Worm (Caenorhabditis elegans) whole organism, late embryonic: ENCODE data around the gene rpl-42.
A peak's percentile ranks its signal among the peaks of the same experiment; 100 is the strongest.

Experiments
- K02D7.2 ChIP-seq: sonication (generic microtip); optimal IDR thresholded peaks from 2 replicates; lab custom pipeline; 2017; ENCODE audit warnings: mild to moderate bottlenecking, missing genetic modification characterization, missing compliant biosample characterization
- K09A11.1 ChIP-seq: sonication (generic microtip); optimal IDR thresholded peaks from 2 replicates; lab custom pipeline; 2017; ENCODE audit warnings: antibody characterized with exemption, mild to moderate bottlenecking, missing genetic modification characterization, missing compliant biosample characterization; ENCODE audit not compliant: insufficient read depth
- T23F11.4 ChIP-seq: fragments of 200-800 bp; sonication (Bioruptor generic); optimal IDR thresholded peaks from 2 replicates; lab custom pipeline; 2018; ENCODE audit warnings: mild to moderate bottlenecking, missing genetic modification characterization, missing compliant biosample characterization
- Y22D7AL.16 ChIP-seq: sonication (generic microtip); optimal IDR thresholded peaks from 2 replicates; lab custom pipeline; 2016; ENCODE audit warnings: missing genetic modification characterization, missing compliant biosample characterization
- ahr-1 ChIP-seq: sonication (generic microtip); optimal IDR thresholded peaks from 2 replicates; lab custom pipeline; 2016; ENCODE audit warnings: missing genetic modification characterization, missing compliant biosample characterization
- ceh-14 ChIP-seq: sonication (generic microtip); optimal IDR thresholded peaks from 2 replicates; lab custom pipeline; 2016; ENCODE audit warnings: missing genotype, missing genetic modification characterization, missing compliant biosample characterization
- ceh-30 ChIP-seq: fragments of 150-350 bp; optimal IDR thresholded peaks from 2 replicates; lab custom pipeline; 2014; ENCODE audit warnings: missing biosample characterization, missing genetic modification characterization
- ceh-31 ChIP-seq: sonication (generic microtip); optimal IDR thresholded peaks from 2 replicates; lab custom pipeline; 2016; ENCODE audit warnings: missing genetic modification characterization, missing compliant biosample characterization
- dmd-4 ChIP-seq: sonication (generic microtip); optimal IDR thresholded peaks from 2 replicates; lab custom pipeline; 2016; ENCODE audit warnings: borderline replicate concordance, missing genetic modification characterization, missing compliant biosample characterization
- elt-4 ChIP-seq: sonication (generic microtip); optimal IDR thresholded peaks from 2 replicates; lab custom pipeline; 2016; ENCODE audit warnings: missing genetic modification characterization, missing compliant biosample characterization
- ets-4 ChIP-seq: sonication (generic microtip); optimal IDR thresholded peaks from 2 replicates; lab custom pipeline; 2016; ENCODE audit warnings: missing genetic modification characterization, missing compliant biosample characterization
- eyg-1 ChIP-seq: sonication (generic microtip); optimal IDR thresholded peaks from 2 replicates; lab custom pipeline; 2016; ENCODE audit warnings: missing genotype, missing genetic modification characterization, missing compliant biosample characterization
- hlh-13 ChIP-seq: fragments of 200-800 bp; sonication (Bioruptor generic); optimal IDR thresholded peaks from 2 replicates; lab custom pipeline; 2018; ENCODE audit warnings: mild to moderate bottlenecking, missing genetic modification characterization, missing compliant biosample characterization
- hlh-30 ChIP-seq: sonication (generic microtip); optimal IDR thresholded peaks from 2 replicates; lab custom pipeline; 2017; ENCODE audit warnings: antibody characterized with exemption, missing genetic modification characterization, missing compliant biosample characterization; ENCODE audit not compliant: insufficient read depth
- hlh-6 ChIP-seq: sonication (generic microtip); optimal IDR thresholded peaks from 2 replicates; lab custom pipeline; 2016; ENCODE audit warnings: missing genotype, missing genetic modification characterization, missing compliant biosample characterization
- lin-11 ChIP-seq: fragments of 200-800 bp; sonication (Bioruptor generic); optimal IDR thresholded peaks from 2 replicates; lab custom pipeline; 2018; ENCODE audit warnings: mild to moderate bottlenecking, missing genetic modification characterization, missing compliant biosample characterization
- madf-2 ChIP-seq: sonication (generic microtip); optimal IDR thresholded peaks from 2 replicates; lab custom pipeline; 2017; ENCODE audit warnings: missing genetic modification characterization, missing compliant biosample characterization
- mec-3 ChIP-seq: sonication (generic microtip); optimal IDR thresholded peaks from 2 replicates; lab custom pipeline; 2016; ENCODE audit warnings: borderline replicate concordance, missing genetic modification characterization, missing compliant biosample characterization
- nfya-1 ChIP-seq: sonication (generic microtip); optimal IDR thresholded peaks from 2 replicates; lab custom pipeline; 2017; ENCODE audit warnings: missing genetic modification characterization, mild to moderate bottlenecking, missing compliant biosample characterization, antibody characterized with exemption, moderate library complexity
- odd-2 ChIP-seq: sonication (generic microtip); optimal IDR thresholded peaks from 2 replicates; lab custom pipeline; 2017; ENCODE audit warnings: antibody characterized with exemption, mild to moderate bottlenecking, missing genetic modification characterization, missing compliant biosample characterization
- pax-1 ChIP-seq: fragments of 150-350 bp; optimal IDR thresholded peaks from 2 replicates; lab custom pipeline; 2014; ENCODE audit warnings: missing biosample characterization, missing genetic modification characterization
- pha-2 ChIP-seq: sonication (generic microtip); optimal IDR thresholded peaks from 2 replicates; lab custom pipeline; 2017; ENCODE audit warnings: mild to moderate bottlenecking, missing genetic modification characterization, missing compliant biosample characterization
- pha-4 ChIP-seq: fragments of 150-350 bp; optimal IDR thresholded peaks from 2 replicates; lab custom pipeline; 2018; ENCODE audit warnings: missing biosample characterization, missing genetic modification reagents, missing genetic modification characterization
- pros-1 ChIP-seq: fragments of 150-350 bp; optimal IDR thresholded peaks from 2 replicates; lab custom pipeline; 2014; ENCODE audit warnings: missing biosample characterization, missing genetic modification reagents, missing genetic modification characterization
- sdc-2 ChIP-seq: sonication (generic microtip); optimal IDR thresholded peaks from 2 replicates; lab custom pipeline; 2016; ENCODE audit warnings: missing genotype, missing genetic modification characterization, missing compliant biosample characterization
- sox-2 ChIP-seq: fragments of 200-800 bp; sonication (Bioruptor generic); IDR thresholded peaks from 2 replicates; pipeline ENCODE4 v1.3.6; 2022; ENCODE audit warnings: missing genetic modification reagents, missing genetic modification characterization, missing compliant biosample characterization
- syd-9 ChIP-seq: sonication (generic microtip); optimal IDR thresholded peaks from 2 replicates; lab custom pipeline; 2016; ENCODE audit warnings: mild to moderate bottlenecking, missing genetic modification characterization, moderate library complexity, missing compliant biosample characterization
- ttx-3 ChIP-seq: sonication (generic microtip); optimal IDR thresholded peaks from 2 replicates; lab custom pipeline; 2016; ENCODE audit warnings: missing genetic modification reagents, missing genetic modification characterization, missing compliant biosample characterization
- unc-42 ChIP-seq: sonication (generic microtip); optimal IDR thresholded peaks from 2 replicates; lab custom pipeline; 2016; ENCODE audit warnings: missing genotype, missing genetic modification characterization, missing compliant biosample characterization
- unc-55 ChIP-seq: sonication (generic microtip); optimal IDR thresholded peaks from 2 replicates; lab custom pipeline; 2017; ENCODE audit warnings: missing biosample characterization, missing genetic modification reagents, missing genetic modification characterization
- zip-5 ChIP-seq: sonication (generic microtip); optimal IDR thresholded peaks from 2 replicates; lab custom pipeline; 2016; ENCODE audit warnings: missing genetic modification characterization, missing compliant biosample characterization
- ztf-16 ChIP-seq: sonication (generic microtip); optimal IDR thresholded peaks from 2 replicates; lab custom pipeline; 2017; ENCODE audit warnings: missing genetic modification characterization, missing compliant biosample characterization

The rpl-42 gene

ce11 chrII:11103052-11103451, 10.5 kb downstream of the rpl-42 start:
- no peak for TF ChIP-seq unc-42
- peak; percentile 66 for TF ChIP-seq hlh-30 (tag; lab: Kevin White, UChicago)
- TF ChIP-seq ets-4 (tag; lab: Kevin White, UChicago), result no peak
- no peak for TF ChIP-seq sox-2 (GFP tag; lab: Robert Waterston, UW)
- TF ChIP-seq nfya-1 (tag; lab: Kevin White, UChicago), result peak; percentile 63

- TF ChIP-seq pax-1 (tag; lab: Kevin White, UChicago) (no peak), sdc-2 (no peak), ttx-3 (no peak), pha-2 (tag; lab: Kevin White, UChicago) (no peak), nfya-1 (tag; lab: Kevin White, UChicago) (no peak), mec-3 (no peak), ahr-1 (tag; lab: Kevin White, UChicago) (no peak), dmd-4 (tag; lab: Kevin White, UChicago) (no peak), K02D7.2 (tag; lab: Kevin White, UChicago) (no peak), K09A11.1 (tag; lab: Kevin White, UChicago) (no peak), ceh-14 (tag; lab: Kevin White, UChicago) (no peak), eyg-1 (tag; lab: Kevin White, UChicago) (no peak)
- TF ChIP-seq, all 69 proteins: peak for 0
Measured at ce11 chrII:11103657-11104056, 11.1 kb downstream of the rpl-42 start, which contains the start of gene C09H10.5. TSS of gene C09H10.5 (minus strand) at chrII:11103757.

- TF ChIP-seq ztf-16 (tag; lab: Kevin White, UChicago), result no peak
- TF ChIP-seq syd-9, result no peak
- no peak for TF ChIP-seq odd-2 (tag; lab: Kevin White, UChicago)
- no peak for TF ChIP-seq zip-5
- TF ChIP-seq pros-1 (tag; lab: Kevin White, UChicago), result no peak
- TF ChIP-seq dmd-4 (tag; lab: Kevin White, UChicago), result no peak
- TF ChIP-seq elt-4, result no peak
- no peak for TF ChIP-seq ceh-31 (tag; lab: Kevin White, UChicago)
- TF ChIP-seq unc-55 (GFP tag; lab: Kevin White, UChicago), result no peak
- no peak for TF ChIP-seq T23F11.4 (GFP tag; lab: Kevin White, UChicago)
- no peak for TF ChIP-seq hlh-13 (GFP tag; lab: Kevin White, UChicago)
- TF ChIP-seq, all 69 proteins: peak for 0
Measured at ce11 chrII:11104162-11104561, 11.6 kb downstream of the rpl-42 start, which contains the start of gene C09H10.9. TSS of gene C09H10.9 (plus strand) at chrII:11104462.

- TF ChIP-seq sdc-2 (no peak), pha-2 (tag; lab: Kevin White, UChicago) (no peak), ceh-30 (tag; lab: Kevin White, UChicago) (no peak), zip-5 (no peak), hlh-6 (tag; lab: Kevin White, UChicago) (no peak), syd-9 (no peak), Y22D7AL.16 (tag; lab: Kevin White, UChicago) (no peak), lin-11 (no peak), eyg-1 (tag; lab: Kevin White, UChicago) (no peak), pha-4 (no peak), madf-2 (tag; lab: Kevin White, UChicago) (no peak)
Measured at ce11 chrII:11105981-11106711, 13.6 kb downstream of the rpl-42 start, which contains the start of gene nasp-1. TSS of gene nasp-1 (plus strand) at chrII:11106612.

ce11 chrII:11107828-11108227, 15.3 kb downstream of the rpl-42 start, which contains the start of gene apc-17:
TSS of gene apc-17 (plus strand) at chrII:11108128.
- no peak for TF ChIP-seq ttx-3
